Worm (Caenorhabditis elegans) whole organism, young adult: ENCODE results near the gene sucl-1.

Source experiments
- B0035.1 ChIP-seq: sonication (generic microtip); optimal IDR thresholded peaks from 2 replicates; lab custom pipeline; 2016; ENCODE audit warnings: missing genetic modification characterization, mild to moderate bottlenecking, missing compliant biosample characterization, missing genotype, missing genetic modification reagents
- C06A6.2 ChIP-seq: fragments of 200-800 bp; sonication (Bioruptor generic); conservative IDR thresholded peaks from 2 replicates; pipeline ENCODE4 v1.3.6; 2022; ENCODE audit warnings: missing genetic modification characterization, missing compliant biosample characterization
- F10E7.11 ChIP-seq: sonication (generic microtip); optimal IDR thresholded peaks from 2 replicates; lab custom pipeline; 2017; ENCODE audit warnings: mild to moderate bottlenecking, missing genetic modification characterization, moderate library complexity, missing compliant biosample characterization
- F23B12.7 ChIP-seq: sonication (generic microtip); optimal IDR thresholded peaks from 2 replicates; lab custom pipeline; 2017; ENCODE audit warnings: missing genetic modification characterization, mild to moderate bottlenecking, missing compliant biosample characterization, antibody characterized with exemption, moderate library complexity; ENCODE audit not compliant: insufficient read depth
- F52B5.7 ChIP-seq: sonication (generic microtip); optimal IDR thresholded peaks from 2 replicates; lab custom pipeline; 2016; ENCODE audit warnings: mild to moderate bottlenecking, missing genetic modification characterization, missing compliant biosample characterization
- Y56A3A.18 ChIP-seq: fragments of 200-800 bp; sonication (Bioruptor generic); IDR thresholded peaks from 2 replicates; pipeline ENCODE4 v1.3.6; 2022; ENCODE audit warnings: missing genetic modification reagents, missing genetic modification characterization, missing compliant biosample characterization
- Y79H2A.3 ChIP-seq: fragments of 200-800 bp; sonication (Bioruptor generic); conservative IDR thresholded peaks from 2 replicates; pipeline ENCODE4 v1.3.6; 2022; ENCODE audit warnings: missing genetic modification reagents, missing genetic modification characterization, missing compliant biosample characterization
- Y95B8A.8 ChIP-seq: fragments of 200-800 bp; sonication (Bioruptor generic); IDR thresholded peaks from 2 replicates; pipeline ENCODE4 v1.3.6; 2022; ENCODE audit warnings: missing genetic modification reagents, missing genetic modification characterization, missing compliant biosample characterization
- ama-1 ChIP-seq, 3 experiments: fragments of 150-350 bp in 1 of 3; sonication (generic microtip) in 2 of 3; optimal IDR thresholded peaks; 2 replicates each; lab custom pipeline; 2014 to 2018; ENCODE audit warnings: missing biosample characterization in 2 of 3, missing genetic modification characterization in 2 of 3, missing genetic modification reagents in 2 of 3
- aptf-2 ChIP-seq: fragments of 200-800 bp; sonication (Bioruptor generic); conservative IDR thresholded peaks from 2 replicates; pipeline ENCODE4 v1.3.6; 2022; ENCODE audit warnings: missing genetic modification reagents, missing genetic modification characterization, missing compliant biosample characterization
- attf-6 ChIP-seq: fragments of 200-800 bp; sonication (Bioruptor generic); IDR thresholded peaks from 2 replicates; pipeline ENCODE4 v1.3.6; 2022; ENCODE audit warnings: missing genetic modification reagents, missing genetic modification characterization, missing compliant biosample characterization
- cebp-2 ChIP-seq: fragments of 200-800 bp; sonication (Bioruptor generic); IDR thresholded peaks from 2 replicates; pipeline ENCODE4 v1.3.6; 2022; ENCODE audit warnings: missing genetic modification characterization, missing compliant biosample characterization
- ceh-27 ChIP-seq: fragments of 200-800 bp; sonication (Bioruptor generic); optimal IDR thresholded peaks from 2 replicates; lab custom pipeline; 2018; ENCODE audit warnings: mild to moderate bottlenecking, missing genetic modification characterization, moderate library complexity, missing compliant biosample characterization
- ceh-91 ChIP-seq: fragments of 200-800 bp; sonication (Bioruptor generic); IDR thresholded peaks from 2 replicates; pipeline ENCODE4 v1.3.6; 2022; ENCODE audit warnings: missing genetic modification reagents, missing genetic modification characterization, missing compliant biosample characterization
- chd-7 ChIP-seq: sonication (generic microtip); optimal IDR thresholded peaks from 2 replicates; lab custom pipeline; 2016; ENCODE audit warnings: mild to moderate bottlenecking, missing genetic modification characterization, moderate library complexity, missing compliant biosample characterization
- egl-18 ChIP-seq: fragments of 200-800 bp; sonication (Bioruptor generic); IDR thresholded peaks from 2 replicates; pipeline ENCODE4 v1.3.6; 2022; ENCODE audit warnings: missing genetic modification reagents, missing genetic modification characterization, missing compliant biosample characterization
- ets-4 ChIP-seq: fragments of 200-800 bp; sonication (Bioruptor generic); optimal IDR thresholded peaks from 2 replicates; lab custom pipeline; 2018; ENCODE audit warnings: mild to moderate bottlenecking, missing genetic modification characterization, missing compliant biosample characterization
- hlh-12 ChIP-seq: sonication (generic microtip); optimal IDR thresholded peaks from 2 replicates; lab custom pipeline; 2016; ENCODE audit warnings: missing genetic modification characterization, missing compliant biosample characterization
- hlh-26 ChIP-seq: fragments of 200-800 bp; sonication (Bioruptor generic); conservative IDR thresholded peaks from 2 replicates; pipeline ENCODE4 v1.3.6; 2022; ENCODE audit warnings: missing genetic modification reagents, missing genetic modification characterization, missing compliant biosample characterization
- hsf-1 ChIP-seq: fragments of 200-800 bp; sonication (Bioruptor generic); IDR thresholded peaks from 2 replicates; pipeline ENCODE4 v1.3.6; 2022; ENCODE audit warnings: missing genetic modification reagents, missing genetic modification characterization, missing compliant biosample characterization
- let-526 ChIP-seq: fragments of 200-800 bp; sonication (Bioruptor generic); IDR thresholded peaks from 2 replicates; pipeline ENCODE4 v1.3.6; 2022; ENCODE audit warnings: missing genetic modification reagents, missing genetic modification characterization, missing compliant biosample characterization
- let-607 ChIP-seq, 2 experiments: fragments of 200-800 bp in 1 of 2; sonication (Bioruptor generic) in 1 of 2; sonication (generic microtip) in 1 of 2; optimal IDR thresholded peaks; 2 replicates each; lab custom pipeline; 2016 to 2018; ENCODE audit warnings: mild to moderate bottlenecking in 2 of 2, missing compliant biosample characterization in 2 of 2, missing genetic modification characterization in 2 of 2, moderate library complexity in 2 of 2, missing genotype in 1 of 2
- madf-3 ChIP-seq: fragments of 200-800 bp; sonication (Bioruptor generic); IDR thresholded peaks from 2 replicates; pipeline ENCODE4 v1.3.6; 2022; ENCODE audit warnings: missing genetic modification reagents, missing genetic modification characterization, missing compliant biosample characterization
- mcd-1 ChIP-seq: fragments of 200-800 bp; sonication (Bioruptor generic); IDR thresholded peaks from 2 replicates; pipeline ENCODE4 v1.3.6; 2022; ENCODE audit warnings: missing genetic modification reagents, missing genetic modification characterization, missing compliant biosample characterization
- nhr-27 ChIP-seq: fragments of 200-800 bp; sonication (Bioruptor generic); optimal IDR thresholded peaks from 2 replicates; lab custom pipeline; 2018; ENCODE audit warnings: mild to moderate bottlenecking, missing genetic modification characterization, moderate library complexity, missing compliant biosample characterization
- nhr-80 ChIP-seq: sonication (generic microtip); optimal IDR thresholded peaks from 2 replicates; lab custom pipeline; 2016; ENCODE audit warnings: missing genetic modification characterization, missing compliant biosample characterization
- pha-4 ChIP-seq: fragments of 150-350 bp; sonication (generic microtip); optimal IDR thresholded peaks from 2 replicates; lab custom pipeline; 2014; ENCODE audit warnings: missing biosample characterization, missing genetic modification reagents, missing genetic modification characterization
- rec-8 ChIP-seq, 2 experiments: sonication (generic microtip); optimal IDR thresholded peaks; 2 replicates each; lab custom pipeline; 2016; ENCODE audit warnings: mild to moderate bottlenecking in 2 of 2, missing genetic modification characterization in 2 of 2, missing genetic modification reagents in 2 of 2, missing genotype in 2 of 2, missing biosample characterization in 1 of 2, missing compliant biosample characterization in 1 of 2, moderate library complexity in 1 of 2
- snpc-3.4 ChIP-seq: sonication (generic microtip); optimal IDR thresholded peaks from 2 replicates; lab custom pipeline; 2017; ENCODE audit warnings: missing genetic modification characterization, mild to moderate bottlenecking, missing compliant biosample characterization, antibody characterized with exemption, moderate library complexity, missing genotype, missing genetic modification reagents
- snpc-4 ChIP-seq, 5 experiments: fragments of 150-350 bp in 1 of 5; sonication (generic microtip) in 4 of 5; optimal IDR thresholded peaks; 2 replicates each; lab custom pipeline; 2014 to 2018; ENCODE audit warnings: missing genetic modification characterization in 5 of 5, missing biosample characterization in 3 of 5, antibody characterized with exemption in 2 of 5, mild to moderate bottlenecking in 2 of 5, missing compliant biosample characterization in 2 of 5, missing genotype in 2 of 5, moderate library complexity in 2 of 5, missing genetic modification reagents in 1 of 5
- somi-1 ChIP-seq: fragments of 200-800 bp; sonication (Bioruptor generic); optimal IDR thresholded peaks from 2 replicates; lab custom pipeline; 2018; ENCODE audit warnings: mild to moderate bottlenecking, missing genetic modification characterization, missing compliant biosample characterization
- tbx-9 ChIP-seq: sonication (generic microtip); optimal IDR thresholded peaks from 2 replicates; lab custom pipeline; 2016; ENCODE audit warnings: borderline replicate concordance, missing genetic modification characterization, inconsistent platforms, missing compliant biosample characterization
- xnd-1 ChIP-seq: sonication (generic microtip); optimal IDR thresholded peaks from 2 replicates; lab custom pipeline; 2016; ENCODE audit warnings: missing genotype, missing genetic modification reagents, missing genetic modification characterization, missing compliant biosample characterization
- zfh-2 ChIP-seq: fragments of 200-800 bp; sonication (Bioruptor generic); conservative IDR thresholded peaks from 2 replicates; pipeline ENCODE4 v1.3.6; 2022; ENCODE audit warnings: missing genetic modification reagents, missing genetic modification characterization, missing compliant biosample characterization
- ztf-6 ChIP-seq: fragments of 200-800 bp; sonication (Bioruptor generic); IDR thresholded peaks from 2 replicates; pipeline ENCODE4 v1.3.6; 2022; ENCODE audit warnings: missing genetic modification reagents, missing genetic modification characterization, missing compliant biosample characterization

Gene sucl-1

DNA sequence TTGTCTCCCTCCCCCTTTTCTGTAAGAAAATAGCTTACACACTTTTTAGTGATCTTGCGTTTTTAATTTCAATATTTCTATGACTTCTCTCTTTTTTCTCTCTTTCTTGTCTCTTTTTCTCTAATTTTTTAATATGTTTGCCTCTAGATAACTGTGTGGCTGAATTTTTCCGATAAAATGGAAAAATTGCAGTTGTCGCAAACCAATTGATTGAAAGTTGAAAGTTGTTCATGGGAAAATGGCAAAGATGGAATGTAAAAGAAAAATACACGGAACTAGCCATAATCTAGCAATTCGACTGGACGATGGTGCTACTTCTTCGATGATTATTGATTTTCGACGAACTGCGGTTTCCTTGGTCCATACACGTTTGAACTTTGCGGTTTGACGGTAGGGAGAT, 2.0 kb downstream of the sucl-1 start:
- TF ChIP-seq let-607 (tag; optimal IDR thresholded peaks at IDR 0.05; lab: Kevin White, UChicago) (peak; percentile 7 to 62), pha-4 (tag; lab: Kevin White, UChicago) (no peak), nhr-80 (tag; lab: Kevin White, UChicago) (peak; percentile 71)

DNA sequence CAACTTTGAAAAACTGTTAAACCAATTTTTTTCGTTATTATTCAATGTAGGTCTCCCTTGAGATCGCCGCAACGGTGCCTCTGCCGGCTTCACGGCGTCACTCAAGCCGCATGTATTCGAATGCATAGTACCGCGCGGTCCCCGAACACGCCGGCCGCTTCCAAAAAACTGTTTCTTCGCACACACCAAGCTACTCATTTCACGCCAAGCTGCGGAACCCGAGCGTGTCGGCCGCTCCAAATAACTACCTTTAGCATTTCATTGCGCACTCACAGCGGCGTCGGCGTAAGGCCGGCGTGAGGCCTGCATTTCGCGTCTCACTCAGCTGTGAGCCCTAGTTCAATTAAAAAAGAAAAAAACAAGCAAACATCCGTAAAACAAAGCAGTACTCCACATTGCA, 2.8 kb downstream of the sucl-1 start:
- TF ChIP-seq attf-6 (no peak), nhr-27 (tag; lab: Kevin White, UChicago) (no peak), ceh-27 (GFP tag; lab: Kevin White, UChicago) (no peak), rec-8 (tag; optimal IDR thresholded peaks at IDR 0.05; lab: Kevin White, UChicago) (no peak), hlh-12 (tag; lab: Kevin White, UChicago) (no peak), xnd-1 (no peak), mcd-1 (0 out of 2 replicates have a peak, but pooled peaks have one; percentile 8), ceh-91 (GFP tag; lab: Robert Waterston, UW) (no peak), hlh-26 (no peak), C06A6.2 (GFP tag; lab: Robert Waterston, UW) (no peak), snpc-4 (GFP tag; optimal IDR thresholded peaks at IDR 0.05; lab: Kevin White, UChicago) (no peak), snpc-4 (tag; optimal IDR thresholded peaks at IDR 0.05; lab: Kevin White, UChicago) (peak in 2 of 4 experiments; percentile 8 to 17), Y56A3A.18 (GFP tag; lab: Robert Waterston, UW) (no peak), madf-3 (no peak), chd-7 (tag; lab: Kevin White, UChicago) (no peak), ama-1 (optimal IDR thresholded peaks at IDR 0.05; lab: Kevin White, UChicago) (no peak), ama-1 (GFP tag; optimal IDR thresholded peaks at IDR 0.05; lab: Kevin White, UChicago) (no peak), somi-1 (GFP tag; lab: Kevin White, UChicago) (no peak), let-526 (GFP tag; lab: Robert Waterston, UW) (no peak), ztf-6 (GFP tag; lab: Robert Waterston, UW) (no peak), egl-18 (GFP tag; lab: Robert Waterston, UW) (no peak), B0035.1 (tag; lab: Kevin White, UChicago) (no peak), ets-4 (GFP tag; lab: Kevin White, UChicago) (no peak), F10E7.11 (tag; lab: Kevin White, UChicago) (no peak), Y95B8A.8 (GFP tag; lab: Robert Waterston, UW) (no peak), F52B5.7 (tag; lab: Kevin White, UChicago) (peak; percentile 19), zfh-2 (peak; percentile 73), aptf-2 (no peak), Y79H2A.3 (GFP tag; lab: Robert Waterston, UW) (no peak), hsf-1 (GFP tag; lab: Robert Waterston, UW) (no peak), F23B12.7 (tag; lab: Kevin White, UChicago) (no peak), tbx-9 (tag; lab: Kevin White, UChicago) (no peak), cebp-2 (no peak), snpc-3.4 (tag; lab: Kevin White, UChicago) (no peak), nhr-80 (tag; lab: Kevin White, UChicago) (no peak)
